Fruit fly (Drosophila melanogaster) whole organism, wandering third instar larva: Measurements from ENCODE around the gene CG13252.

Source experiments
- Abd-B ChIP-seq: fragments of >200 bp; optimal IDR thresholded peaks from 2 replicates; lab custom pipeline; 2017; ENCODE audit warnings: missing biosample characterization, missing genetic modification characterization
- CG32264 ChIP-seq: fragments of 200-800 bp; sonication (Bioruptor generic); optimal IDR thresholded peaks from 2 replicates; lab custom pipeline; 2016; ENCODE audit warnings: missing biosample characterization, missing genetic modification characterization
- CG9705 ChIP-seq: fragments of 200-800 bp; sonication (Bioruptor generic); optimal IDR thresholded peaks from 2 replicates; lab custom pipeline; 2018; ENCODE audit warnings: missing biosample characterization, mild to moderate bottlenecking, missing genetic modification characterization
- CrebA ChIP-seq: fragments of 200-800 bp; sonication (Bioruptor generic); optimal IDR thresholded peaks from 2 replicates; lab custom pipeline; 2016; ENCODE audit warnings: missing biosample characterization, mild to moderate bottlenecking, missing genetic modification characterization, borderline replicate concordance
- Dfd ChIP-seq: fragments of >200 bp; optimal IDR thresholded peaks from 2 replicates; lab custom pipeline; 2017; ENCODE audit warnings: missing biosample characterization, missing genetic modification characterization
- Dif ChIP-seq: fragments of 200-275, 200-300 bp; sonication (Bioruptor generic); optimal IDR thresholded peaks from 2 replicates; lab custom pipeline; 2018; ENCODE audit warnings: missing biosample characterization, missing genetic modification characterization; ENCODE audit not compliant: partially characterized antibody
- GATAd ChIP-seq: sonication (Bioruptor generic); optimal IDR thresholded peaks from 2 replicates; lab custom pipeline; 2016; ENCODE audit warnings: missing biosample characterization, missing genetic modification characterization
- HLH106 ChIP-seq: fragments of 200-800 bp; optimal IDR thresholded peaks from 3 replicates; lab custom pipeline; 2019; ENCODE audit warnings: missing biosample characterization, mild to moderate bottlenecking, missing genetic modification characterization, moderate library complexity
- Hnf4 ChIP-seq: fragments of 200-800 bp; sonication (Bioruptor generic); optimal IDR thresholded peaks from 2 replicates; lab custom pipeline; 2016; ENCODE audit warnings: missing biosample characterization, mild to moderate bottlenecking, missing genetic modification characterization
- Hr78 ChIP-seq: fragments of >200 bp; optimal IDR thresholded peaks from 2 replicates; lab custom pipeline; 2017; ENCODE audit warnings: missing biosample characterization, missing genetic modification characterization
- Hr83 ChIP-seq: fragments of 200-300 bp; sonication (Bioruptor generic); optimal IDR thresholded peaks from 2 replicates; lab custom pipeline; 2016; ENCODE audit warnings: missing biosample characterization, mild to moderate bottlenecking, missing genetic modification characterization, moderate library complexity; ENCODE audit not compliant: poor library complexity, severe bottlenecking
- Jra ChIP-seq: sonication (Bioruptor generic); optimal IDR thresholded peaks from 2 replicates; lab custom pipeline; 2016; ENCODE audit warnings: missing biosample characterization, missing genetic modification characterization
- Mio ChIP-seq: sonication (Bioruptor generic); optimal IDR thresholded peaks from 2 replicates; lab custom pipeline; 2016; ENCODE audit warnings: missing biosample characterization, missing genetic modification characterization
- Myc ChIP-seq: fragments of >200 bp; optimal IDR thresholded peaks from 2 replicates; lab custom pipeline; 2017
- N ChIP-seq: fragments of >200 bp; optimal IDR thresholded peaks from 2 replicates; lab custom pipeline; 2018; ENCODE audit warnings: missing biosample characterization, missing external identifiers, missing genetic modification characterization
- OdsH ChIP-seq: fragments of 200-800 bp; sonication (Bioruptor generic); optimal IDR thresholded peaks from 2 replicates; lab custom pipeline; 2016; ENCODE audit warnings: missing biosample characterization, mild to moderate bottlenecking, missing genetic modification characterization
- Rel ChIP-seq, 2 experiments: fragments of 200-800 bp; sonication (Bioruptor generic) in 1 of 2; optimal IDR thresholded peaks; 2 replicates in 1 of 2; 3 replicates in 1 of 2; lab custom pipeline; 2016 to 2019; ENCODE audit warnings: mild to moderate bottlenecking in 2 of 2, missing biosample characterization in 2 of 2, missing genetic modification characterization in 2 of 2, moderate library complexity in 1 of 2
- Sp1 ChIP-seq: fragments of 200-800 bp; sonication (Bioruptor generic); optimal IDR thresholded peaks from 3 replicates; lab custom pipeline; 2019; ENCODE audit warnings: missing biosample characterization, mild to moderate bottlenecking, missing genetic modification characterization, moderate library complexity
- Vsx2 ChIP-seq: fragments of 200-300, 225-300 bp; sonication (Bioruptor generic); optimal IDR thresholded peaks from 2 replicates; lab custom pipeline; 2018; ENCODE audit warnings: missing biosample characterization, missing genetic modification characterization; ENCODE audit not compliant: partially characterized antibody
- br ChIP-seq: fragments of 200-800 bp; sonication (Bioruptor generic); optimal IDR thresholded peaks from 2 replicates; lab custom pipeline; 2016; ENCODE audit warnings: missing biosample characterization, missing genetic modification characterization
- brk ChIP-seq: fragments of 200-800 bp; sonication (Bioruptor generic); optimal IDR thresholded peaks from 2 replicates; lab custom pipeline; 2016; ENCODE audit warnings: missing biosample characterization, mild to moderate bottlenecking, missing genetic modification characterization
- dl ChIP-seq, 2 experiments: fragments of 175-275, 200-275 bp in 1 of 2; fragments of 200-275 bp in 1 of 2; sonication (Bioruptor generic); optimal IDR thresholded peaks; lab custom pipeline; 2018; ENCODE audit warnings: mild to moderate bottlenecking in 2 of 2, missing biosample characterization in 2 of 2, missing genetic modification characterization in 2 of 2, moderate library complexity in 2 of 2; ENCODE audit not compliant: partially characterized antibody in 2 of 2, insufficient read depth in 1 of 2
- dmrt93B ChIP-seq: fragments of 200-800 bp; sonication (Bioruptor generic); optimal IDR thresholded peaks from 2 replicates; lab custom pipeline; 2018; ENCODE audit warnings: missing biosample characterization, mild to moderate bottlenecking, missing genetic modification characterization
- dsf ChIP-seq: sonication (Bioruptor generic); optimal IDR thresholded peaks from 2 replicates; lab custom pipeline; 2016; ENCODE audit warnings: missing biosample characterization, missing genetic modification characterization, borderline replicate concordance
- ey ChIP-seq: fragments of 200-800 bp; sonication (Bioruptor generic); optimal IDR thresholded peaks from 2 replicates; lab custom pipeline; 2016; ENCODE audit warnings: missing biosample characterization, missing genetic modification characterization
- foxo ChIP-seq, 2 experiments: fragments of 200-800 bp; sonication (Bioruptor generic); optimal IDR thresholded peaks; 2 replicates in 1 of 2; 3 replicates in 1 of 2; lab custom pipeline; 2016 to 2017; ENCODE audit warnings: missing biosample characterization in 2 of 2, missing genetic modification characterization in 2 of 2
- fru ChIP-seq: fragments of 200-800 bp; sonication (Bioruptor generic); optimal IDR thresholded peaks from 3 replicates; lab custom pipeline; 2016; ENCODE audit warnings: missing biosample characterization, mild to moderate bottlenecking, missing genetic modification characterization
- h ChIP-seq: fragments of 200-800 bp; sonication (Bioruptor generic); optimal IDR thresholded peaks from 3 replicates; lab custom pipeline; 2016; ENCODE audit warnings: missing biosample characterization, mild to moderate bottlenecking, missing genetic modification characterization
- jim ChIP-seq: fragments of 175-275, 200-325 bp; sonication (Bioruptor generic); optimal IDR thresholded peaks from 2 replicates; lab custom pipeline; 2016; ENCODE audit warnings: missing biosample characterization, mild to moderate bottlenecking, missing genetic modification characterization
- lola ChIP-seq: fragments of >200 bp; optimal IDR thresholded peaks from 2 replicates; lab custom pipeline; 2017; ENCODE audit warnings: missing biosample characterization, missing genetic modification characterization
- pan ChIP-seq: fragments of >200 bp; optimal IDR thresholded peaks from 2 replicates; lab custom pipeline; 2017
- psq ChIP-seq: fragments of 200-800 bp; sonication (Bioruptor generic); optimal IDR thresholded peaks from 3 replicates; lab custom pipeline; 2017; ENCODE audit warnings: missing biosample characterization, mild to moderate bottlenecking, missing genetic modification characterization, moderate library complexity
- rgr ChIP-seq: fragments of 200-800 bp; sonication (Bioruptor generic); optimal IDR thresholded peaks from 3 replicates; lab custom pipeline; 2016; ENCODE audit warnings: missing biosample characterization, mild to moderate bottlenecking, missing genetic modification characterization
- sage ChIP-seq: fragments of 200-800 bp; sonication (Bioruptor generic); optimal IDR thresholded peaks from 2 replicates; lab custom pipeline; 2016; ENCODE audit warnings: missing biosample characterization, mild to moderate bottlenecking, missing genetic modification characterization
- sv ChIP-seq: fragments of 200-800 bp; sonication (Bioruptor generic); optimal IDR thresholded peaks from 3 replicates; lab custom pipeline; 2016; ENCODE audit warnings: missing biosample characterization, missing genetic modification characterization
- tai ChIP-seq: sonication (Bioruptor generic); optimal IDR thresholded peaks from 2 replicates; lab custom pipeline; 2016; ENCODE audit warnings: missing biosample characterization, missing genetic modification characterization
- usp ChIP-seq: fragments of >200 bp; optimal IDR thresholded peaks from 2 replicates; lab custom pipeline; 2017; ENCODE audit warnings: missing biosample characterization, missing genetic modification characterization
- woc ChIP-seq: sonication (Bioruptor generic); optimal IDR thresholded peaks from 2 replicates; lab custom pipeline; 2016; ENCODE audit warnings: missing biosample characterization, mild to moderate bottlenecking, missing genetic modification characterization

The CG13252 gene

DNA sequence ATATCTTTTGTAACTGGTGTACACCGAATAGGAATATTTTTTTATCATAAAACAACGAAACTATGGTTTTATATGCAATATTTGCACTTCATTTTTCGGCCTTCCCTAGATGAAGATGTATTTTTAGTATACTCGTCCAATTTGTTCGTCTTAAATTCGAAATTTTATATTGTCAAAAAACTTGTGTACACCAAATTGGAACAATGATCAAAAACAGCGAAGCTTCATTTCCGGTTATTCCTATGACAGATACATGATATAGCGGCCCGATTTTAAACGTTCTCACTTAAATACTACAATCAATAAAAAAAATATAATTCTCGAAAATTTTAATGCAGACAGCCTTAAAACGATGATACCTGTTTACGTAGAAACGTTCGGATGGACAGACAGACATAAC is 36.8 kb downstream of the CG13252 start:
- no peak for TF ChIP-seq foxo (GFP tag; optimal IDR thresholded peaks at IDR 0.05; lab: Kevin White, UChicago)
- no peak for TF ChIP-seq sage
- TF ChIP-seq CrebA (GFP tag; lab: Kevin White, UChicago): no peak
- TF ChIP-seq Abd-B: no peak
- TF ChIP-seq Mio (GFP tag; lab: Kevin White, UChicago): no peak
- TF ChIP-seq Jra: no peak
- TF ChIP-seq lola (GFP tag; lab: Kevin White, UChicago): no peak
- TF ChIP-seq br: no peak
- no peak for TF ChIP-seq psq (GFP tag; lab: Kevin White, UChicago)
- no peak for TF ChIP-seq Hr83 (GFP tag; lab: Kevin White, UChicago)
- no peak for TF ChIP-seq jim (GFP tag; lab: Kevin White, UChicago)
- TF ChIP-seq GATAd (GFP tag; lab: Kevin White, UChicago): no peak
- TF ChIP-seq Dif (GFP tag; lab: Kevin White, UChicago): no peak
- no peak for TF ChIP-seq Rel (GFP tag; optimal IDR thresholded peaks at IDR 0.05; lab: Kevin White, UChicago)
- no peak for TF ChIP-seq Rel (tag; optimal IDR thresholded peaks at IDR 0.05; lab: Kevin White, UChicago)

DNA sequence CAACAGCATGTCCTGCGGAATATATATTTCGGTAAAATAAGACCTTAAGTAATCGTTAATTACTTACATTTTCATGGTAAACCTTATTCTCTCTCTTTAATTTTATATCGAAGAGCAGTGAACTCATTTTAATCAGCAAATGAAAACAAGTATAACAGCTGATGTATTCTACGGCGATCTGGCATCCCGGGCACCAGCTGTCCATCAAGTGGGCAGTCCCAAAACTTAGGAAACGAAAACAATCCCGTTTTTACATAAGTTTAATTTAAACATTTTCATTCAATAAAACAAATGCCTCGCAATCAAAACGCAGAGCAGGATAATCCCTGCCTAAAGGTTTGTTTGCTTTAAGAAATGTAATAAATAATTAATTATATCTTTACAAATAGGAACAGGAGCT is 39.0 kb downstream of the CG13252 start, which contains the start of the genes CG4074 and CG4186:
TSS of gene CG4074 (minus strand) at position 151 of the 400 bp plus-strand sequence.
TSS of gene CG4186 (plus strand) at position 237 of the 400 bp plus-strand sequence.
- TF ChIP-seq Dif (GFP tag; lab: Kevin White, UChicago) (no peak), Mio (GFP tag; lab: Kevin White, UChicago) (no peak), ey (GFP tag; lab: Kevin White, UChicago) (no peak), tai (no peak), dsf (GFP tag; lab: Kevin White, UChicago) (no peak), sage (peak; percentile 5)

DNA sequence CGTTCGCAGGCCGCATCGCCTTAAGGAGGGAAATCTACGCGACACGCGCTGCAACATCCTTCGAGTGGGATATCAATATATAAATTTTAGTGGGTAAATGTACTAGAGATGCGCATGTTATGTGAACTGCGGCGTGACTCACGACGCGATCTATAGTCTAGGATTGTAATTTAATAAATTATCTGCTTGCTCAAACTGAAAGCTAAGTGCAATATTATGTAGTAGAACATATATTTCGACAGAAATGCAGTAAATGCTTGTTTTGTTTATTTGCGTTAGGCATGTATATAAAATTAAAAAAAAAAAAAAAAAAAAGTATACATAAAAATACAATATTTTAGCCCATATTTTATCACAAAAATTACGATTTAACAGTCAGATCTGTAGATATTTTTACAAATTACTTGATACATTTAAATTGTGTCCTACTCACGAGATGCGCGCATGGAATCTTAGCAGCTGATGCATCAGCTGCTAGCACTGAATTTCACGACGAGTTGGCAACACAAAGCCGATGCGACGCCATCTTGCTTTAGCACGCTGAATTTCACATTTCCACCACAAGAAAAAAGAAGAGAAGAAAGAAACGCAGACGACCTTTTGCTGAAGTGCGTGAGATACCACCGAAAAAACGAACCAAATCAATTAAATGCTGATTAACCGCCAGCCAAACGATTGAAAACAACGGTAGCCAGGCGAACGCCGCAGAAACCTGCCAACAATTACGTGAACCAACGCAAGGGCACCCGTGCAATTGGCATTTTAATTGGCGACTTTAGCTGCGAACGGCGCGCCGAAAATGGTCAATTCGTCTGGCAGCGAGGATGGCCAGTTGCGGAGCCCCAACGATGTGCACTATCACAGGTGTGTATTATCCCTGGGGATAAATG is 40.9 kb downstream of the CG13252 start, which contains the start of the genes CG4042 and Pitslre:
TSS of gene CG4042 (minus strand) at position 507 of the 890 bp plus-strand sequence.
TSS of gene Pitslre (plus strand) at position 528 of the 890 bp plus-strand sequence.
- TF ChIP-seq Dif (GFP tag; lab: Kevin White, UChicago) (no peak), dmrt93B (GFP tag; lab: Kevin White, UChicago) (peak; percentile 13), Hr83 (GFP tag; lab: Kevin White, UChicago) (peak; percentile 23), pan (no peak), Abd-B (no peak), lola (GFP tag; lab: Kevin White, UChicago) (no peak), GATAd (GFP tag; lab: Kevin White, UChicago) (no peak), Hnf4 (GFP tag; lab: Kevin White, UChicago) (peak; percentile 58), dsf (GFP tag; lab: Kevin White, UChicago) (no peak), ey (GFP tag; lab: Kevin White, UChicago) (no peak), dl (GFP tag; optimal IDR thresholded peaks at IDR 0.05; lab: Kevin White, UChicago; ENCODE audit: insufficient read depth in 1 of 2, partially characterized antibody in 2 of 2) (no peak), sv (GFP tag; lab: Kevin White, UChicago) (peak; percentile 35), Myc (lab: Kevin White, UChicago) (no peak), OdsH (peak; percentile 54), br (peak; percentile 6), Rel (GFP tag; optimal IDR thresholded peaks at IDR 0.05; lab: Kevin White, UChicago) (no peak), Rel (tag; optimal IDR thresholded peaks at IDR 0.05; lab: Kevin White, UChicago) (no peak), fru (GFP tag; lab: Kevin White, UChicago) (peak; percentile 38), woc (peak; percentile 31), usp (no peak), Dfd (GFP tag; lab: Kevin White, UChicago) (no peak), HLH106 (no peak), Hr78 (GFP tag; lab: Kevin White, UChicago) (no peak), Sp1 (GFP tag; lab: Kevin White, UChicago) (no peak), foxo (GFP tag; optimal IDR thresholded peaks at IDR 0.05; lab: Kevin White, UChicago) (peak in 1 of 2 experiments; percentile 67), Jra (peak; percentile 22), N (GFP tag; lab: Kevin White, UChicago) (no peak), Vsx2 (no peak), CrebA (GFP tag; lab: Kevin White, UChicago) (no peak), tai (no peak), psq (GFP tag; lab: Kevin White, UChicago) (peak; percentile 57), rgr (GFP tag; lab: Kevin White, UChicago) (peak; percentile 47), CG32264 (GFP tag; lab: Kevin White, UChicago) (no peak), sage (peak; percentile 27), jim (GFP tag; lab: Kevin White, UChicago) (no peak), h (GFP tag; lab: Kevin White, UChicago) (peak; percentile 52), CG9705 (no peak), brk (peak; percentile 72), Mio (GFP tag; lab: Kevin White, UChicago) (no peak)
